ENCODE assay signal across 1 fruit fly cellular context in the genomic region with DNA sequence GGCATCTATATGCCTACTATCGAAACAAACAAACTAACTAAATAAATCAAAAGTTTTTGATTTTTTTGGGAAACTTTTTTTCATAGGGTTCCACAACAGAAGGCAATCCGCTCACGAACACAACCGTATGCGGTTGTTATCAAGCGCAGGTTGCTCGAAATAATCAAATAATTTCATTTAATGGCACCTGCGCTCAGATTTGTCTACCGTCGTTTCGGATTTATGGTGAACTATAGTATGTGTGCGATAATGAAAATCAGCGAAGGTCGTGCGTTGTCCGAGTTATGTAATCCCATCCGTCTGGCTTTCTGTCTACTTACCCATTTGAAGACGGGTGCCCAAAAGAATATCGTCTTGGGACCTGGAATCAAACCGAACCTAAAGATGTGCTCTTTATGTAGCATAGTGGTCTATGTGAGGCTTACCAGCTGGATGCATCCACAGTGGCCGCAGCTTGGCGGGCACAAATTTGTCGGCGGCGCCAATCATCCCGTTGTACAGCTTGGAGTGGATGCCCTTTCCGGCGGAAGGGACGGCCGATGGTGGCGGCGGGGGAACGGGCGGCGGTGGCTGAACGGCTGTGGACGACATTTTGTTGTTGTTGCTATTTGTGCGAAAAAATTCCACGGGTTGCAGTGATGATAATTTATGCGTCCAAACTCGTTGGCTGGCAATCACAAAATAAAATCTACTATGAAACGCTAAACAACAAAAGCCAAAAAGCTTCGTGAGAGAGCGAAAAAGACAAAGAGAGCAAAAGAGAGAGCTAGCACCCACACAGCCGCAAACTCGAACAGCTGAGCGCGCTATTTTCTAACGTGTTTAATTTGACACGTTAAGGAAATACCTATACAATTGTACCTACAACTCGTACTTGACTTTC.
TF ChIP-seq lines count a peak whose summit lies in the region.

No protein-coding gene starts in this region.

TF ChIP-seq in whole organism, embryonic, 481 proteins besides CTCF, POLR2A, EP300 and RAD21 (continued from another document):
- TF ChIP-seq CG12104 (GFP tag; optimal IDR thresholded peaks at IDR 0.05; lab: Kevin White, UChicago), result peak; percentile 2
- no peak for TF ChIP-seq schlank (tag; optimal IDR thresholded peaks at IDR 0.05; lab: Kevin White, UChicago)
- TF ChIP-seq Hsf (GFP tag; optimal IDR thresholded peaks at IDR 0.05; lab: Kevin White, UChicago), result no peak
- TF ChIP-seq Hey (tag; optimal IDR thresholded peaks at IDR 0.05; lab: Kevin White, UChicago), result no peak
- 0 out of 2 replicates have a peak, but pooled peaks have one; percentile 29 for TF ChIP-seq bbx (GFP tag; IDR thresholded peaks at IDR 0.05; lab: Robert Waterston, UW; ENCODE audit: partially characterized antibody)
- peak; percentile 19 for TF ChIP-seq CG18599 (GFP tag; optimal IDR thresholded peaks at IDR 0.05; lab: Kevin White, UChicago)
- TF ChIP-seq CG5953 (GFP tag; IDR thresholded peaks at IDR 0.05; lab: Robert Waterston, UW), result 0 out of 2 replicates have a peak, but pooled peaks have one; percentile 26
- peak; percentile 47 for TF ChIP-seq CG7987 (GFP tag; optimal IDR thresholded peaks at IDR 0.05; lab: Kevin White, UChicago)
- TF ChIP-seq Hand (GFP tag; optimal IDR thresholded peaks at IDR 0.05; lab: Kevin White, UChicago), result no peak
- 0 out of 2 replicates have a peak, but pooled peaks have one; percentile 27 for TF ChIP-seq CG14014 (GFP tag; IDR thresholded peaks at IDR 0.05; lab: Robert Waterston, UW)
- TF ChIP-seq vvl (GFP tag; IDR thresholded peaks at IDR 0.05; lab: Robert Waterston, UW), result peak; percentile 74
- TF ChIP-seq Atf6 (GFP tag; IDR thresholded peaks at IDR 0.05; lab: Robert Waterston, UW), result peak; percentile 35; the same call in 1 of the 2 replicates
- peak in 1 of 2 experiments; percentile 96 for TF ChIP-seq Pdp1 (GFP tag; optimal IDR thresholded peaks at IDR 0.05; lab: Kevin White, UChicago)
- no peak for TF ChIP-seq en (GFP tag; optimal IDR thresholded peaks at IDR 0.05; lab: Kevin White, UChicago)
- no peak for TF ChIP-seq nerfin-2 (GFP tag; IDR thresholded peaks at IDR 0.05; lab: Robert Waterston, UW; ENCODE audit: partially characterized antibody)
- TF ChIP-seq sob (GFP tag; IDR thresholded peaks at IDR 0.05; lab: Robert Waterston, UW), result no peak
- peak; percentile 76 for TF ChIP-seq sd (tag; optimal IDR thresholded peaks at IDR 0.05; lab: Kevin White, UChicago)
- peak; percentile 31; the same call in 1 of the 3 replicates for TF ChIP-seq CG11456 (GFP tag; IDR thresholded peaks at IDR 0.05; lab: Robert Waterston, UW)
- peak; percentile 72 for TF ChIP-seq Ets65A (GFP tag; lab: Kevin White, UChicago)
- peak; percentile 10; the same call in 1 of the 2 replicates for TF ChIP-seq CG13287 (GFP tag; IDR thresholded peaks at IDR 0.05; lab: Robert Waterston, UW; ENCODE audit: partially characterized antibody)
- no peak for TF ChIP-seq Hmr (GFP tag; optimal IDR thresholded peaks at IDR 0.05; lab: Kevin White, UChicago)
- no peak for TF ChIP-seq CG4617 (GFP tag; optimal IDR thresholded peaks at IDR 0.05; lab: Kevin White, UChicago; ENCODE audit: borderline replicate concordance)
- peak; percentile 45; the same call in 1 of the 2 replicates for TF ChIP-seq bowl (GFP tag; IDR thresholded peaks at IDR 0.05; lab: Robert Waterston, UW)
- TF ChIP-seq CG13123 (GFP tag; optimal IDR thresholded peaks at IDR 0.05; lab: Kevin White, UChicago), result no peak
- peak; percentile 11; the same call in 1 of the 2 replicates for TF ChIP-seq inv (GFP tag; IDR thresholded peaks at IDR 0.05; lab: Robert Waterston, UW; ENCODE audit: partially characterized antibody)
- TF ChIP-seq crol (GFP tag; IDR thresholded peaks at IDR 0.05; lab: Robert Waterston, UW), result peak; percentile 86
- TF ChIP-seq CG17829 (tag; optimal IDR thresholded peaks at IDR 0.05; lab: Kevin White, UChicago), result no peak
- no peak for TF ChIP-seq Fer3 (tag; optimal IDR thresholded peaks at IDR 0.05; lab: Kevin White, UChicago)
- TF ChIP-seq sug (tag; optimal IDR thresholded peaks at IDR 0.05; lab: Kevin White, UChicago), result peak; percentile 50
- TF ChIP-seq Trl (optimal IDR thresholded peaks at IDR 0.05; lab: Kevin White, UChicago), result peak; percentile 89 to 95
- TF ChIP-seq Trl (GFP tag; optimal IDR thresholded peaks at IDR 0.05; lab: Kevin White, UChicago), result no peak
- TF ChIP-seq az2 (GFP tag; optimal IDR thresholded peaks at IDR 0.05; lab: Kevin White, UChicago), result no peak
- peak; percentile 42 for TF ChIP-seq CG12769 (tag; optimal IDR thresholded peaks at IDR 0.05; lab: Kevin White, UChicago)
- no peak for TF ChIP-seq abd-A (tag; optimal IDR thresholded peaks at IDR 0.05; lab: Kevin White, UChicago)
- no peak for TF ChIP-seq CG7357 (GFP tag; IDR thresholded peaks at IDR 0.05; lab: Robert Waterston, UW)
- peak; percentile 12 for TF ChIP-seq CG17385 (GFP tag; optimal IDR thresholded peaks at IDR 0.05; lab: Kevin White, UChicago)
- TF ChIP-seq CG13624 (GFP tag; optimal IDR thresholded peaks at IDR 0.05; lab: Kevin White, UChicago), result no peak
- TF ChIP-seq grn (GFP tag; optimal IDR thresholded peaks at IDR 0.05; lab: Kevin White, UChicago), result peak; percentile 88
- 0 out of 3 replicates have a peak, but pooled peaks have one; percentile 40 for TF ChIP-seq CG2199 (GFP tag; IDR thresholded peaks at IDR 0.05; lab: Robert Waterston, UW)
- 0 out of 2 replicates have a peak, but pooled peaks have one; percentile 32 for TF ChIP-seq Rfx (GFP tag; IDR thresholded peaks at IDR 0.05; lab: Robert Waterston, UW)
- TF ChIP-seq Bgb (GFP tag; IDR thresholded peaks at IDR 0.05; lab: Robert Waterston, UW; ENCODE audit: partially characterized antibody), result peak; percentile 43; the same call in 1 of the 2 replicates
- TF ChIP-seq tna (GFP tag; IDR thresholded peaks at IDR 0.05; lab: Robert Waterston, UW; ENCODE audit: partially characterized antibody), result peak; percentile 55; the same call in 1 of the 2 replicates
- peak; percentile 31 for TF ChIP-seq CG10543 (GFP tag; optimal IDR thresholded peaks at IDR 0.05; lab: Kevin White, UChicago)
- TF ChIP-seq Med (GFP tag; lab: Kevin White, UChicago), result peak; percentile 80
- TF ChIP-seq ci (GFP tag; IDR thresholded peaks at IDR 0.05; lab: Robert Waterston, UW), result peak; percentile 35; the same call in 1 of the 3 replicates
- peak; percentile 11 for TF ChIP-seq Fer1 (GFP tag; optimal IDR thresholded peaks at IDR 0.05; lab: Kevin White, UChicago)
- 0 out of 2 replicates have a peak, but pooled peaks have one; percentile 15 for TF ChIP-seq rib (GFP tag; IDR thresholded peaks at IDR 0.05; lab: Robert Waterston, UW)
- TF ChIP-seq seq (GFP tag; IDR thresholded peaks at IDR 0.05; lab: Robert Waterston, UW), result peak; percentile 33; the same call in 1 of the 2 replicates
- no peak for TF ChIP-seq Poxn (GFP tag; IDR thresholded peaks at IDR 0.05; lab: Robert Waterston, UW)
- TF ChIP-seq ash1 (GFP tag; optimal IDR thresholded peaks at IDR 0.05; lab: Kevin White, UChicago), result no peak
- TF ChIP-seq CG4707 (GFP tag; optimal IDR thresholded peaks at IDR 0.05; lab: Kevin White, UChicago), result peak; percentile 3
- TF ChIP-seq CG6813 (GFP tag; optimal IDR thresholded peaks at IDR 0.05; lab: Kevin White, UChicago), result no peak
- peak; percentile 19 for TF ChIP-seq slbo (GFP tag; IDR thresholded peaks at IDR 0.05; lab: Robert Waterston, UW)
- TF ChIP-seq jing (GFP tag; optimal IDR thresholded peaks at IDR 0.05; lab: Kevin White, UChicago), result no peak
- TF ChIP-seq Tbp (GFP tag; optimal IDR thresholded peaks at IDR 0.05; lab: Kevin White, UChicago), result no peak
- peak; percentile 14 for TF ChIP-seq CG15269 (tag; optimal IDR thresholded peaks at IDR 0.05; lab: Kevin White, UChicago)
- peak; percentile 69; the same call in 2 of the 4 replicates for TF ChIP-seq chinmo (GFP tag; IDR thresholded peaks at IDR 0.05; lab: Robert Waterston, UW; ENCODE audit: partially characterized antibody)
- TF ChIP-seq CG34376 (GFP tag; optimal IDR thresholded peaks at IDR 0.05; lab: Kevin White, UChicago), result peak; percentile 24
- TF ChIP-seq fd64A (GFP tag; optimal IDR thresholded peaks at IDR 0.05; lab: Kevin White, UChicago), result peak; percentile 21
- TF ChIP-seq unc-4 (GFP tag; IDR thresholded peaks at IDR 0.05; lab: Robert Waterston, UW; ENCODE audit: partially characterized antibody), result peak; percentile 36
- TF ChIP-seq CG8290 (GFP tag; optimal IDR thresholded peaks at IDR 0.05; lab: Kevin White, UChicago), result no peak
- peak in 1 of 2 experiments; percentile 28 for TF ChIP-seq CG8290 (tag; optimal IDR thresholded peaks at IDR 0.05; lab: Kevin White, UChicago)
- TF ChIP-seq dimm (GFP tag; IDR thresholded peaks at IDR 0.05; lab: Robert Waterston, UW), result no peak
- peak; percentile 38; the same call in 1 of the 2 replicates for TF ChIP-seq CG32532 (GFP tag; IDR thresholded peaks at IDR 0.05; lab: Robert Waterston, UW)
